Fruit fly (Drosophila melanogaster): Measurements from ENCODE around the gene CG5866.

The CG5866 gene

dm6 chr3R:17381916-17382315 lies 33.6 kb upstream of the CG5866 start:
- TF ChIP-seq CG11902 (GFP tag; optimal IDR thresholded peaks at IDR 0.05) = no peak
- no peak for TF ChIP-seq Hr4 (GFP tag; optimal IDR thresholded peaks at IDR 0.05)
- TF ChIP-seq Gug (GFP tag; IDR thresholded peaks at IDR 0.05) = no peak
- no peak for TF ChIP-seq Lpt (GFP tag; optimal IDR thresholded peaks at IDR 0.05)
- TF ChIP-seq Hr39 (GFP tag; optimal IDR thresholded peaks at IDR 0.05) = no peak
- TF ChIP-seq esn (GFP tag; optimal IDR thresholded peaks at IDR 0.05) = no peak

dm6 chr3R:17385329-17386019 lies 30.1 kb upstream of the CG5866 start:
- TF ChIP-seq Gug (GFP tag; IDR thresholded peaks at IDR 0.05) = 0 out of 2 replicates have a peak, but pooled peaks have one; percentile 18
- TF ChIP-seq CG8632 (GFP tag; optimal IDR thresholded peaks at IDR 0.05) = no peak
- peak; percentile 37 for TF ChIP-seq Met (GFP tag; optimal IDR thresholded peaks at IDR 0.05)
- TF ChIP-seq CG8119 (GFP tag; IDR thresholded peaks at IDR 0.05) = no peak
- peak; percentile 59 for TF ChIP-seq CG31627 (GFP tag; optimal IDR thresholded peaks at IDR 0.05)
- peak; percentile 62 for TF ChIP-seq net (GFP tag; optimal IDR thresholded peaks at IDR 0.05)
- no peak for TF ChIP-seq Ets21C (GFP tag; optimal IDR thresholded peaks at IDR 0.05)
- TF ChIP-seq Sox15 (GFP tag; optimal IDR thresholded peaks at IDR 0.05) = no peak
- peak; percentile 42 for TF ChIP-seq fkh (GFP tag; optimal IDR thresholded peaks at IDR 0.05)
- peak; percentile 32 for TF ChIP-seq pdm3 (GFP tag; optimal IDR thresholded peaks at IDR 0.05)
- peak in 1 of 2 experiments; percentile 44 for TF ChIP-seq ss (GFP tag; optimal IDR thresholded peaks at IDR 0.05)
- TF ChIP-seq CG16779 (tag; optimal IDR thresholded peaks at IDR 0.05) = no peak
- no peak for TF ChIP-seq CG9139 (GFP tag; optimal IDR thresholded peaks at IDR 0.05)
- peak; percentile 67 for TF ChIP-seq CG3919 (GFP tag; optimal IDR thresholded peaks at IDR 0.05)
- TF ChIP-seq CG11902 (GFP tag; optimal IDR thresholded peaks at IDR 0.05) = no peak
- TF ChIP-seq svp (GFP tag) = peak; percentile 79
- TF ChIP-seq Ets96B (tag; optimal IDR thresholded peaks at IDR 0.05) = peak; percentile 42
- TF ChIP-seq CG8319 (GFP tag; optimal IDR thresholded peaks at IDR 0.05) = no peak
- peak; percentile 72 for TF ChIP-seq lz (GFP tag; optimal IDR thresholded peaks at IDR 0.05)
- TF ChIP-seq Eip75B (GFP tag; optimal IDR thresholded peaks at IDR 0.05) = peak; percentile 33
- peak; percentile 50 for TF ChIP-seq CG3032 (tag; optimal IDR thresholded peaks at IDR 0.05)
- TF ChIP-seq fd59A (GFP tag; optimal IDR thresholded peaks at IDR 0.05) = no peak
- TF ChIP-seq CG6808 (GFP tag; optimal IDR thresholded peaks at IDR 0.05) = peak; percentile 19
- peak; percentile 76 for TF ChIP-seq esn (GFP tag; optimal IDR thresholded peaks at IDR 0.05)
- TF ChIP-seq CG7368 (GFP tag; optimal IDR thresholded peaks at IDR 0.05) = peak; percentile 47
- peak; percentile 59 for TF ChIP-seq vri (GFP tag; optimal IDR thresholded peaks at IDR 0.05)
- TF ChIP-seq eg (GFP tag; IDR thresholded peaks at IDR 0.05) = peak; percentile 52
- TF ChIP-seq CG6163 (GFP tag; IDR thresholded peaks at IDR 0.05) = peak; percentile 58
- no peak for TF ChIP-seq Eip93F (GFP tag; optimal IDR thresholded peaks at IDR 0.05)
- TF ChIP-seq salr (GFP tag; optimal IDR thresholded peaks at IDR 0.05) = peak in 1 of 2 experiments; percentile 24
- no peak for TF ChIP-seq CG6854 (GFP tag; optimal IDR thresholded peaks at IDR 0.05)
- peak; percentile 62 for TF ChIP-seq cyc (GFP tag; optimal IDR thresholded peaks at IDR 0.05)
- no peak for TF ChIP-seq CG6276 (GFP tag; optimal IDR thresholded peaks at IDR 0.05)
- peak; percentile 11; the same call in 1 of the 2 replicates for TF ChIP-seq CG11294 (GFP tag; IDR thresholded peaks at IDR 0.05)
- TF ChIP-seq CG4318 (GFP tag; optimal IDR thresholded peaks at IDR 0.05) = no peak
- TF ChIP-seq CG15336 (GFP tag; IDR thresholded peaks at IDR 0.05) = peak; percentile 8; the same call in 1 of the 2 replicates
- TF ChIP-seq CG10631 (GFP tag; optimal IDR thresholded peaks at IDR 0.05) = peak; percentile 68
- peak; percentile 30 for TF ChIP-seq dsx (GFP tag; optimal IDR thresholded peaks at IDR 0.05; ENCODE audit: poor library complexity, severe bottlenecking)
- no peak for TF ChIP-seq spab (GFP tag; optimal IDR thresholded peaks at IDR 0.05)
- peak; percentile 65 for TF ChIP-seq Sox102F (GFP tag; optimal IDR thresholded peaks at IDR 0.05)
- peak; percentile 74 for TF ChIP-seq Eip78C (GFP tag)
- TF ChIP-seq dac (GFP tag; optimal IDR thresholded peaks at IDR 0.05) = no peak
- peak; percentile 51 for TF ChIP-seq Smox (GFP tag; optimal IDR thresholded peaks at IDR 0.05)
- no peak for TF ChIP-seq fd85E (GFP tag; optimal IDR thresholded peaks at IDR 0.05)
- TF ChIP-seq Sox14 (GFP tag; optimal IDR thresholded peaks at IDR 0.05) = peak; percentile 38
- peak; percentile 2 for TF ChIP-seq OdsH (GFP tag; optimal IDR thresholded peaks at IDR 0.05)
- TF ChIP-seq Hr39 (GFP tag; optimal IDR thresholded peaks at IDR 0.05) = peak; percentile 43
